Worm (Caenorhabditis elegans) whole organism, L3 larva: ENCODE results near the gene pst-2.
A peak's percentile ranks its signal among the peaks of the same experiment; 100 is the strongest.

ENCODE experiments used
- R02D3.7 ChIP-seq: fragments of 150-350 bp; optimal IDR thresholded peaks from 2 replicates; lab custom pipeline; 2014; ENCODE audit warnings: missing biosample characterization, missing genetic modification characterization
- ZK546.5 ChIP-seq: sonication (generic microtip); optimal IDR thresholded peaks from 2 replicates; lab custom pipeline; 2017; ENCODE audit warnings: missing biosample characterization, missing genetic modification characterization
- aly-2 ChIP-seq: fragments of 150-350 bp; optimal IDR thresholded peaks from 2 replicates; lab custom pipeline; 2014; ENCODE audit warnings: missing biosample characterization, missing genetic modification characterization
- ama-1 ChIP-seq: fragments of 150-350 bp; optimal IDR thresholded peaks from 2 replicates; lab custom pipeline; 2018
- ceh-16 ChIP-seq: sonication (generic microtip); optimal IDR thresholded peaks from 2 replicates; lab custom pipeline; 2017; ENCODE audit warnings: missing biosample characterization, missing genetic modification characterization
- ceh-28 ChIP-seq: fragments of 150-350 bp; optimal IDR thresholded peaks from 2 replicates; lab custom pipeline; 2014; ENCODE audit warnings: missing biosample characterization, missing genetic modification reagents, missing genetic modification characterization
- ceh-82 ChIP-seq: fragments of 150-350 bp; optimal IDR thresholded peaks from 2 replicates; lab custom pipeline; 2014; ENCODE audit warnings: missing biosample characterization, missing genetic modification characterization
- ceh-9 ChIP-seq: sonication (generic microtip); optimal IDR thresholded peaks from 2 replicates; lab custom pipeline; 2018; ENCODE audit warnings: missing biosample characterization, missing genetic modification characterization
- daf-12 ChIP-seq: fragments of 150-350 bp; optimal IDR thresholded peaks from 2 replicates; lab custom pipeline; 2014; ENCODE audit warnings: missing biosample characterization, missing genetic modification reagents, missing genetic modification characterization
- egl-27 ChIP-seq: sonication (generic microtip); optimal IDR thresholded peaks from 4 replicates; lab custom pipeline; 2017; ENCODE audit warnings: missing biosample characterization, missing genetic modification reagents, missing genetic modification characterization
- egl-5 ChIP-seq: fragments of 150-350 bp; optimal IDR thresholded peaks from 2 replicates; lab custom pipeline; 2017; ENCODE audit warnings: missing biosample characterization, missing genetic modification reagents, missing genetic modification characterization, inconsistent platforms
- elt-1 ChIP-seq: fragments of 150-350 bp; optimal IDR thresholded peaks from 2 replicates; lab custom pipeline; 2014; ENCODE audit warnings: missing biosample characterization, missing genetic modification characterization
- elt-2 ChIP-seq: sonication (generic microtip); optimal IDR thresholded peaks from 2 replicates; lab custom pipeline; 2016; ENCODE audit warnings: missing genetic modification reagents, mild to moderate bottlenecking, missing genetic modification characterization, missing compliant biosample characterization
- elt-3 ChIP-seq, 3 experiments: fragments of 150-350 bp in 1 of 3; sonication (generic microtip) in 2 of 3; optimal IDR thresholded peaks; 2 replicates in 2 of 3; 4 replicates in 1 of 3; lab custom pipeline; 2014 to 2017; ENCODE audit warnings: missing biosample characterization in 3 of 3, missing genetic modification characterization in 3 of 3
- eor-1 ChIP-seq, 2 experiments: fragments of 150-350 bp; optimal IDR thresholded peaks; 2 replicates each; lab custom pipeline; 2014 to 2018; ENCODE audit warnings: missing biosample characterization in 2 of 2, missing genetic modification characterization in 2 of 2
- fkh-10 ChIP-seq: sonication (generic microtip); optimal IDR thresholded peaks from 2 replicates; lab custom pipeline; 2017; ENCODE audit warnings: missing biosample characterization, missing genetic modification reagents, missing genetic modification characterization
- fkh-2 ChIP-seq: fragments of 150-350 bp; optimal IDR thresholded peaks from 2 replicates; lab custom pipeline; 2014; ENCODE audit warnings: missing biosample characterization, missing genetic modification reagents, missing genetic modification characterization
- fos-1 ChIP-seq: fragments of 150-350 bp; optimal IDR thresholded peaks from 2 replicates; lab custom pipeline; 2014; ENCODE audit warnings: missing biosample characterization, missing genetic modification characterization
- hmg-11 ChIP-seq: sonication (generic microtip); optimal IDR thresholded peaks from 2 replicates; lab custom pipeline; 2016; ENCODE audit warnings: missing genetic modification characterization, missing compliant biosample characterization
- jun-1 ChIP-seq: fragments of 150-350 bp; optimal IDR thresholded peaks from 2 replicates; lab custom pipeline; 2014; ENCODE audit warnings: missing biosample characterization, missing genetic modification reagents, missing genetic modification characterization
- lin-15B ChIP-seq: fragments of 150-350 bp; optimal IDR thresholded peaks from 2 replicates; lab custom pipeline; 2014; ENCODE audit warnings: missing biosample characterization, missing genetic modification characterization
- lin-39 ChIP-seq: fragments of 150-350 bp; optimal IDR thresholded peaks from 2 replicates; lab custom pipeline; 2018; ENCODE audit warnings: missing biosample characterization, missing genetic modification reagents, missing genetic modification characterization
- lsy-12 ChIP-seq: sonication (generic microtip); optimal IDR thresholded peaks from 2 replicates; lab custom pipeline; 2016; ENCODE audit warnings: mild to moderate bottlenecking, missing genetic modification characterization, missing compliant biosample characterization
- mdl-1 ChIP-seq: fragments of 150-350 bp; optimal IDR thresholded peaks from 2 replicates; lab custom pipeline; 2014; ENCODE audit warnings: missing biosample characterization, missing genetic modification characterization
- mml-1 ChIP-seq: fragments of 150-350 bp; sonication (generic microtip); optimal IDR thresholded peaks from 3 replicates; lab custom pipeline; 2014; ENCODE audit warnings: missing biosample characterization, missing genetic modification characterization
- nfya-1 ChIP-seq: sonication (generic microtip); optimal IDR thresholded peaks from 2 replicates; lab custom pipeline; 2017; ENCODE audit warnings: missing genetic modification characterization, mild to moderate bottlenecking, missing compliant biosample characterization, antibody characterized with exemption, moderate library complexity; ENCODE audit not compliant: insufficient read depth
- nhr-11 ChIP-seq: fragments of 150-350 bp; optimal IDR thresholded peaks from 2 replicates; lab custom pipeline; 2014; ENCODE audit warnings: missing biosample characterization, missing genetic modification characterization
- nhr-12 ChIP-seq: fragments of 150-350 bp; optimal IDR thresholded peaks from 2 replicates; lab custom pipeline; 2014; ENCODE audit warnings: missing biosample characterization, missing genetic modification characterization
- nhr-23 ChIP-seq: fragments of 150-350 bp; optimal IDR thresholded peaks from 2 replicates; lab custom pipeline; 2014; ENCODE audit warnings: missing biosample characterization, missing genetic modification reagents, missing genetic modification characterization
- nhr-237 ChIP-seq: fragments of 150-350 bp; optimal IDR thresholded peaks from 2 replicates; lab custom pipeline; 2014; ENCODE audit warnings: missing biosample characterization, missing genetic modification characterization
- nhr-25 ChIP-seq: sonication (generic microtip); optimal IDR thresholded peaks from 2 replicates; lab custom pipeline; 2017; ENCODE audit warnings: missing biosample characterization, missing genetic modification characterization
- nhr-28 ChIP-seq: fragments of 150-350 bp; optimal IDR thresholded peaks from 2 replicates; lab custom pipeline; 2014; ENCODE audit warnings: missing biosample characterization, missing genetic modification characterization
- nhr-43 ChIP-seq: sonication (generic microtip); optimal IDR thresholded peaks from 2 replicates; lab custom pipeline; 2016; ENCODE audit warnings: mild to moderate bottlenecking, missing genetic modification characterization, missing compliant biosample characterization; ENCODE audit not compliant: poor library complexity, severe bottlenecking
- nhr-67 ChIP-seq: fragments of 150-350 bp; optimal IDR thresholded peaks from 2 replicates; lab custom pipeline; 2014; ENCODE audit warnings: missing biosample characterization, missing genetic modification characterization
- nhr-76 ChIP-seq: fragments of 150-350 bp; sonication (generic microtip); optimal IDR thresholded peaks from 5 replicates; lab custom pipeline; 2014; ENCODE audit warnings: missing biosample characterization, missing genetic modification characterization
- nhr-77 ChIP-seq: fragments of 150-350 bp; optimal IDR thresholded peaks from 2 replicates; lab custom pipeline; 2014; ENCODE audit warnings: missing biosample characterization, missing genetic modification characterization
- pha-4 ChIP-seq: fragments of 150-350 bp; optimal IDR thresholded peaks from 2 replicates; lab custom pipeline; 2014; ENCODE audit warnings: missing biosample characterization, missing genetic modification reagents, missing genetic modification characterization
- pqm-1 ChIP-seq: fragments of 150-350 bp; optimal IDR thresholded peaks from 2 replicates; lab custom pipeline; 2017; ENCODE audit warnings: missing biosample characterization, missing genetic modification characterization, inconsistent platforms
- sea-2 ChIP-seq: fragments of 150-350 bp; sonication (generic microtip); optimal IDR thresholded peaks from 4 replicates; lab custom pipeline; 2014; ENCODE audit warnings: missing biosample characterization, missing genetic modification reagents, missing genetic modification characterization
- skn-1 ChIP-seq: fragments of 150-350 bp; optimal IDR thresholded peaks from 2 replicates; lab custom pipeline; 2014; ENCODE audit warnings: missing biosample characterization, missing genetic modification characterization
- snpc-4 ChIP-seq: fragments of 150-350 bp; optimal IDR thresholded peaks from 2 replicates; lab custom pipeline; 2014; ENCODE audit warnings: missing biosample characterization, missing genetic modification characterization
- tbx-2 ChIP-seq: sonication (generic microtip); optimal IDR thresholded peaks from 2 replicates; lab custom pipeline; 2016; ENCODE audit warnings: mild to moderate bottlenecking, missing genetic modification characterization, missing compliant biosample characterization
- unc-39 ChIP-seq: sonication (generic microtip); optimal IDR thresholded peaks from 4 replicates; lab custom pipeline; 2017; ENCODE audit warnings: missing biosample characterization, missing genetic modification characterization
- unc-62 ChIP-seq: fragments of 150-350 bp; sonication (generic microtip); optimal IDR thresholded peaks from 4 replicates; lab custom pipeline; 2014; ENCODE audit warnings: missing biosample characterization, missing genetic modification reagents, missing genetic modification characterization
- zag-1 ChIP-seq: fragments of 150-350 bp; optimal IDR thresholded peaks from 2 replicates; lab custom pipeline; 2014; ENCODE audit warnings: missing biosample characterization, missing genetic modification characterization
- ztf-11 ChIP-seq: fragments of 150-350 bp; optimal IDR thresholded peaks from 2 replicates; lab custom pipeline; 2014; ENCODE audit warnings: missing biosample characterization, missing genetic modification characterization
- ztf-4 ChIP-seq: fragments of 150-350 bp; optimal IDR thresholded peaks from 2 replicates; lab custom pipeline; 2014; ENCODE audit warnings: missing biosample characterization, missing genetic modification characterization

Gene pst-2

ce11 chrIII:5677790-5678189 is 2.4 kb upstream of the pst-2 start, which contains the start of gene F54E7.9:
Gene F54E7.9 (minus strand): TSS chrIII:5677890.
- TF ChIP-seq snpc-4 (tag; lab: Kevin White, UChicago) (no peak), ceh-9 (no peak), elt-3 (tag; optimal IDR thresholded peaks at IDR 0.05; lab: Kevin White, UChicago) (no peak), nhr-43 (tag; lab: Kevin White, UChicago) (no peak)

- TF ChIP-seq nhr-77 (tag; lab: Kevin White, UChicago) (peak; percentile 95), ceh-82 (tag; lab: Kevin White, UChicago) (peak; percentile 95), nhr-23 (peak; percentile 100), nhr-12 (tag; lab: Kevin White, UChicago) (no peak), fos-1 (tag; lab: Kevin White, UChicago) (peak; percentile 90), snpc-4 (tag; lab: Kevin White, UChicago) (peak; percentile 94), daf-12 (tag; lab: Kevin White, UChicago) (peak; percentile 75), nhr-43 (tag; lab: Kevin White, UChicago) (peak; percentile 98), lin-15B (peak; percentile 100), elt-2 (peak; percentile 89), ceh-9 (no peak), fkh-10 (GFP tag; lab: Kevin White, UChicago) (peak; percentile 97), nhr-67 (peak; percentile 63), egl-5 (tag; lab: Kevin White, UChicago) (peak; percentile 98), skn-1 (tag; lab: Kevin White, UChicago) (peak; percentile 95), ceh-28 (tag; lab: Kevin White, UChicago) (peak; percentile 94), ztf-11 (no peak), nfya-1 (tag; lab: Kevin White, UChicago) (peak; percentile 99), ztf-4 (tag; lab: Kevin White, UChicago) (peak; percentile 92), lin-39 (tag; lab: Kevin White, UChicago) (peak; percentile 99), eor-1 (tag; optimal IDR thresholded peaks at IDR 0.05; lab: Kevin White, UChicago) (no peak), sea-2 (GFP tag; lab: Kevin White, UChicago) (no peak), R02D3.7 (tag; lab: Kevin White, UChicago) (peak; percentile 100), elt-1 (tag; lab: Kevin White, UChicago) (peak; percentile 93), ceh-16 (tag; lab: Kevin White, UChicago) (no peak), aly-2 (tag; lab: Kevin White, UChicago) (no peak), elt-3 (tag; optimal IDR thresholded peaks at IDR 0.05; lab: Kevin White, UChicago) (peak; percentile 38 to 97 (median 91)), fkh-2 (tag; lab: Kevin White, UChicago) (peak; percentile 54), nhr-28 (tag; lab: Kevin White, UChicago) (peak; percentile 42), unc-62 (GFP tag; lab: Kevin White, UChicago) (peak; percentile 87), ama-1 (peak; percentile 95), nhr-11 (tag; lab: Kevin White, UChicago) (peak; percentile 96), lsy-12 (tag; lab: Kevin White, UChicago) (peak; percentile 99), mml-1 (tag; lab: Kevin White, UChicago) (no peak), hmg-11 (tag; lab: Kevin White, UChicago) (peak; percentile 71), egl-27 (tag; lab: Kevin White, UChicago) (peak; percentile 93), zag-1 (tag; lab: Kevin White, UChicago) (peak; percentile 70), ZK546.5 (tag; lab: Kevin White, UChicago) (peak; percentile 78), unc-39 (tag; lab: Kevin White, UChicago) (no peak), pqm-1 (peak; percentile 94), tbx-2 (tag; lab: Kevin White, UChicago) (peak; percentile 92), nhr-76 (tag; lab: Kevin White, UChicago) (peak; percentile 69), mdl-1 (tag; lab: Kevin White, UChicago) (peak; percentile 86), jun-1 (tag; lab: Kevin White, UChicago) (peak; percentile 98), nhr-25 (peak; percentile 100), pha-4 (tag; lab: Kevin White, UChicago) (peak; percentile 100), nhr-237 (tag; lab: Kevin White, UChicago) (no peak)
- TF ChIP-seq, all 47 proteins: peak for 37
These were observed 1.3 kb upstream of the pst-2 start, which contains the start of the genes ska-3 and rps-12 for ce11 chrIII:5678935-5679334. Gene ska-3 (minus strand): TSS chrIII:5679005. Gene rps-12 (plus strand): TSS chrIII:5679298.
